Worm (Caenorhabditis elegans) whole organism, L2 larva: ENCODE data around the gene W05E10.5.

Experiments used
- aly-2 ChIP-seq: fragments of 150-350 bp; optimal IDR thresholded peaks from 2 replicates; lab custom pipeline; 2014; ENCODE audit warnings: missing biosample characterization, missing genetic modification characterization
- blmp-1 ChIP-seq: sonication (generic microtip); optimal IDR thresholded peaks from 2 replicates; lab custom pipeline; 2017; ENCODE audit warnings: missing genetic modification characterization, mild to moderate bottlenecking, missing compliant biosample characterization, antibody characterized with exemption, moderate library complexity; ENCODE audit not compliant: insufficient read depth
- ceh-16 ChIP-seq: fragments of 150-350 bp; optimal IDR thresholded peaks from 2 replicates; lab custom pipeline; 2014; ENCODE audit warnings: missing biosample characterization, missing genetic modification characterization
- ceh-82 ChIP-seq: fragments of 150-350 bp; optimal IDR thresholded peaks from 2 replicates; lab custom pipeline; 2014; ENCODE audit warnings: missing biosample characterization, missing genetic modification characterization
- crh-2 ChIP-seq: sonication (generic microtip); optimal IDR thresholded peaks from 2 replicates; lab custom pipeline; 2017; ENCODE audit warnings: missing biosample characterization, missing genetic modification characterization
- elt-1 ChIP-seq: fragments of 150-350 bp; optimal IDR thresholded peaks from 2 replicates; lab custom pipeline; 2014; ENCODE audit warnings: missing biosample characterization, missing genetic modification characterization
- lin-13 ChIP-seq: fragments of 150-350 bp; optimal IDR thresholded peaks from 2 replicates; lab custom pipeline; 2014; ENCODE audit warnings: missing biosample characterization, missing genetic modification reagents, missing genetic modification characterization
- lsy-2 ChIP-seq, 2 experiments: fragments of 150-350 bp in 1 of 2; sonication (generic microtip) in 1 of 2; optimal IDR thresholded peaks; 2 replicates each; lab custom pipeline; 2014 to 2017; ENCODE audit warnings: missing biosample characterization in 2 of 2, missing genetic modification characterization in 2 of 2
- mdl-1 ChIP-seq, 2 experiments: fragments of 150-350 bp in 1 of 2; sonication (generic microtip) in 1 of 2; optimal IDR thresholded peaks; 2 replicates each; lab custom pipeline; 2017; ENCODE audit warnings: missing biosample characterization in 2 of 2, missing genetic modification characterization in 2 of 2
- nhr-11 ChIP-seq: fragments of 150-350 bp; optimal IDR thresholded peaks from 2 replicates; lab custom pipeline; 2014; ENCODE audit warnings: missing biosample characterization, missing genetic modification characterization
- nhr-237 ChIP-seq: fragments of 150-350 bp; optimal IDR thresholded peaks from 2 replicates; lab custom pipeline; 2014; ENCODE audit warnings: missing biosample characterization, missing genetic modification characterization
- unc-55 ChIP-seq: fragments of 150-350 bp; sonication (generic microtip); optimal IDR thresholded peaks from 3 replicates; lab custom pipeline; 2014; ENCODE audit warnings: missing biosample characterization, missing genetic modification reagents, missing genetic modification characterization
- unc-62 ChIP-seq: fragments of 150-350 bp; optimal IDR thresholded peaks from 2 replicates; lab custom pipeline; 2014; ENCODE audit warnings: missing biosample characterization, missing genetic modification reagents, missing genetic modification characterization
- ztf-11 ChIP-seq: sonication (generic microtip); optimal IDR thresholded peaks from 2 replicates; lab custom pipeline; 2017; ENCODE audit warnings: missing biosample characterization, missing genetic modification characterization

DNA sequence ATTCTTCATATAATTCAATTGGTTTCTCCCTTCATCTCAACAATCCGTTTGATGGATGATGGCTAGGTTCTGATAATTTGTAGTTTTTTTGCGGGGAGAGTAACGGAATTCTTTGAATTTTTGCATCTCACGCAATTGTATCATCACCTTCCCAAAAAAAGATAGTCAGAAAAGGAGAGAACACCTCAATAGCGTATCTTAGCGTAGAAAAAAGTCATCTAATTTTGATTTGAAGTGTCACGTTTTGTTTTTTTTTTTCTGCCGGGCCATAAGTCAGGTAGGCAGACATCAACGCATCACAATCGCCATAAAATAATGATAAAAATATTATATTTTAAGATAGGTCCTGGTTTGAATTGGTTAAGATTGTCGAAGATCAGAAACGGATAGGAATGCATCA is 19.0 kb downstream of the W05E10.5 start:
- no peak for TF ChIP-seq nhr-237 (tag; lab: Kevin White, UChicago)
- no peak for TF ChIP-seq mdl-1 (tag; optimal IDR thresholded peaks at IDR 0.05; lab: Kevin White, UChicago)
- no peak for TF ChIP-seq nhr-11 (tag; lab: Kevin White, UChicago)
- no peak for TF ChIP-seq ztf-11 (tag; lab: Kevin White, UChicago)
- TF ChIP-seq aly-2 (tag; lab: Kevin White, UChicago): no peak
- TF ChIP-seq elt-1 (tag; lab: Kevin White, UChicago): no peak
- TF ChIP-seq lin-13 (GFP tag; lab: Kevin White, UChicago): no peak
- TF ChIP-seq ceh-16 (tag; lab: Kevin White, UChicago): no peak
- no peak for TF ChIP-seq unc-55 (GFP tag; lab: Kevin White, UChicago)
- no peak for TF ChIP-seq lsy-2 (tag; optimal IDR thresholded peaks at IDR 0.05; lab: Kevin White, UChicago)
- TF ChIP-seq ceh-82 (tag; lab: Kevin White, UChicago): no peak
- TF ChIP-seq blmp-1 (tag; lab: Kevin White, UChicago): no peak
- TF ChIP-seq crh-2: no peak
- TF ChIP-seq unc-62 (GFP tag; lab: Kevin White, UChicago): no peak
